Worm (Caenorhabditis elegans) whole organism, midembryonic: ENCODE measurements around the gene F36H9.7.

Experiments
- flt-1 ChIP-seq: fragments of 200-800 bp; sonication (Bioruptor generic); IDR thresholded peaks from 2 replicates; pipeline ENCODE4 v1.3.6; 2022; ENCODE audit warnings: missing genetic modification characterization, missing compliant biosample characterization
- med-1 ChIP-seq: sonication (generic microtip); optimal IDR thresholded peaks from 2 replicates; lab custom pipeline; 2017; ENCODE audit warnings: missing genetic modification characterization, mild to moderate bottlenecking, missing compliant biosample characterization, antibody characterized with exemption, missing genetic modification reagents; ENCODE audit not compliant: insufficient read depth
- ztf-23 ChIP-seq: fragments of 200-800 bp; sonication (Bioruptor generic); IDR thresholded peaks from 2 replicates; pipeline ENCODE4 v1.3.6; 2022; ENCODE audit warnings: missing genetic modification reagents, missing genetic modification characterization, missing compliant biosample characterization

- TF ChIP-seq med-1 (GFP tag; lab: Kevin White, UChicago) = no peak
- TF ChIP-seq ztf-23 (GFP tag; lab: Robert Waterston, UW) = no peak
- TF ChIP-seq flt-1 = no peak
Observed at ce11 chrV:1807160-1807559, 32.4 kb upstream of the F36H9.7 start, which contains the start of gene srt-42.
